Fruit fly (Drosophila melanogaster): Measurements from ENCODE around the gene Acyp.
A peak's percentile ranks its signal among the peaks of the same experiment; 100 is the strongest.

Acyp gene

dm6 chr2L:13884678-13885303 lies 27.1 kb upstream of the Acyp start (continued):
- no peak for TF ChIP-seq fd85E (GFP tag; optimal IDR thresholded peaks at IDR 0.05)
- peak in 1 of 2 experiments; percentile 5 for TF ChIP-seq salr (GFP tag; optimal IDR thresholded peaks at IDR 0.05)
- TF ChIP-seq fd59A (GFP tag; optimal IDR thresholded peaks at IDR 0.05): peak; percentile 37
- peak; percentile 17 for TF ChIP-seq Ets21C (GFP tag; optimal IDR thresholded peaks at IDR 0.05)
- TF ChIP-seq spab (GFP tag; optimal IDR thresholded peaks at IDR 0.05): peak; percentile 30
- peak; percentile 12 for TF ChIP-seq CG32006 (GFP tag; optimal IDR thresholded peaks at IDR 0.05)
- no peak for TF ChIP-seq Lpt (GFP tag; optimal IDR thresholded peaks at IDR 0.05)
- TF ChIP-seq Gug (GFP tag; IDR thresholded peaks at IDR 0.05): no peak
- peak; percentile 29 for TF ChIP-seq CG10669 (GFP tag; optimal IDR thresholded peaks at IDR 0.05)
- no peak for TF ChIP-seq dac (GFP tag; optimal IDR thresholded peaks at IDR 0.05)
- TF ChIP-seq CG4318 (GFP tag; optimal IDR thresholded peaks at IDR 0.05): no peak
- TF ChIP-seq Ets96B (tag; optimal IDR thresholded peaks at IDR 0.05): peak; percentile 15
- no peak for TF ChIP-seq vri (GFP tag; optimal IDR thresholded peaks at IDR 0.05)
- peak; percentile 15 for TF ChIP-seq CG8632 (GFP tag; optimal IDR thresholded peaks at IDR 0.05)
- TF ChIP-seq Eip78C (GFP tag): peak; percentile 90
- no peak for TF ChIP-seq Hr38 (GFP tag; optimal IDR thresholded peaks at IDR 0.05)
- peak; percentile 63 for TF ChIP-seq CG6808 (GFP tag; optimal IDR thresholded peaks at IDR 0.05)
- peak; percentile 1 to 57 for TF ChIP-seq ss (GFP tag; optimal IDR thresholded peaks at IDR 0.05)
- TF ChIP-seq Sox102F (GFP tag; optimal IDR thresholded peaks at IDR 0.05): peak; percentile 46
- 0 out of 2 replicates have a peak, but pooled peaks have one; percentile 7 for TF ChIP-seq CG15336 (GFP tag; IDR thresholded peaks at IDR 0.05)
- peak; percentile 31 for TF ChIP-seq Smox (GFP tag; optimal IDR thresholded peaks at IDR 0.05)
- no peak for TF ChIP-seq fkh (GFP tag; optimal IDR thresholded peaks at IDR 0.05)

DNA sequence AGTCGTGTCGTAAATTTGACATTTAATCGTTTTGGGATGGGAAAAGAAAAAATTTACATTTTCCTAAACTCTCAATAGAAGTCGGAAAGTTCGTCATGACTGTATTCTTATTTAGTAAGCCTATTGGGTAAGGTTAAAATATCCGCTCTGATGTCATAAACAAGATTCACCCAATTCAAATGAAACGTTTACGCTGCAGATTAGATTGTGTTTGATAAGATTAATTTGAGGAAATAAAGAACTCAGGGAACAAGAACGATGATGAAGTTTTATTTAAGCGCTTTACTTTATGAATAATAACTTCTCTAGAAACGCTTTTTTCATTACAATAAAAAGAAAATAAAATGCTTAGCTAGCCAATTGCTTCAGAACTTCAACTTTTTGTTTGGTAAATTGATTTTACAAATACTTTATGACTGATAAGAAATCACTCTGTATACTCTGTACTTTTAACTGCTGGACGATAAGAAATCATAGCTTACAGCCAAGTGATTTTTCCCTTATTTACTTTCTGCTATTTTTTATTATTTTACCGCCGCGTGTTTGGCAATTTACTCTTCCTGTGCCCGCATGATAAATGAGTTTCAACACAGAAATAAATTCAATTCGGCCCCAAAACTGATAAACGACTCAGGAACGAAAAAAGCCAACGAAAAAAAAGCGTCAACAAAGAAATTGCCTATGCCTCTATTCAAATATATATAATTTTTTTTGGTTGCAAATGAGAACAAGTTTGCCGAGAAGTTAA lies 25.4 kb upstream of the Acyp start:
- TF ChIP-seq vri (GFP tag; optimal IDR thresholded peaks at IDR 0.05) (peak; percentile 54), CG6808 (GFP tag; optimal IDR thresholded peaks at IDR 0.05) (peak; percentile 15), CG1621 (tag; optimal IDR thresholded peaks at IDR 0.05) (no peak), achi (GFP tag; optimal IDR thresholded peaks at IDR 0.05) (no peak), CG11902 (GFP tag; optimal IDR thresholded peaks at IDR 0.05) (no peak), topi (GFP tag; optimal IDR thresholded peaks at IDR 0.05) (peak; percentile 1), pdm3 (GFP tag; optimal IDR thresholded peaks at IDR 0.05) (no peak), fkh (GFP tag; optimal IDR thresholded peaks at IDR 0.05) (peak; percentile 59), ss (GFP tag; optimal IDR thresholded peaks at IDR 0.05) (peak in 1 of 2 experiments; percentile 5), svp (GFP tag) (peak; percentile 65), Hr4 (GFP tag; optimal IDR thresholded peaks at IDR 0.05) (no peak), acj6 (GFP tag; optimal IDR thresholded peaks at IDR 0.05) (no peak), Blimp-1 (GFP tag; optimal IDR thresholded peaks at IDR 0.05) (peak; percentile 8), CG6854 (GFP tag; optimal IDR thresholded peaks at IDR 0.05) (peak; percentile 58), lz (GFP tag; optimal IDR thresholded peaks at IDR 0.05) (no peak), Hr38 (GFP tag; optimal IDR thresholded peaks at IDR 0.05) (no peak), CG34406 (GFP tag; optimal IDR thresholded peaks at IDR 0.05) (no peak), dsx (GFP tag; optimal IDR thresholded peaks at IDR 0.05; ENCODE audit: poor library complexity, severe bottlenecking) (no peak), Eip93F (GFP tag; optimal IDR thresholded peaks at IDR 0.05) (peak; percentile 69), Lpt (GFP tag; optimal IDR thresholded peaks at IDR 0.05) (no peak), CG10631 (GFP tag; optimal IDR thresholded peaks at IDR 0.05) (no peak), Eip78C (GFP tag) (peak; percentile 20)
